Worm (Caenorhabditis elegans): ENCODE measurements around the gene W01B6.8.

ce11 chrIV:10036966-10037365 is 47.2 kb downstream of the W01B6.8 start, which contains the start of gene F44D12.10:
- TF ChIP-seq nhr-25 (tag; optimal IDR thresholded peaks at IDR 0.05; ENCODE audit: borderline replicate concordance, insufficient read depth): no peak
- no peak for TF ChIP-seq lin-13 (GFP tag; optimal IDR thresholded peaks at IDR 0.05)
- no peak for TF ChIP-seq pha-4 (GFP tag; IDR thresholded peaks at IDR 0.05)
- TF ChIP-seq pha-4 (tag; optimal IDR thresholded peaks at IDR 0.05): no peak
- TF ChIP-seq nhr-76 (tag; optimal IDR thresholded peaks at IDR 0.05): no peak
- no peak for TF ChIP-seq snpc-4 (tag; optimal IDR thresholded peaks at IDR 0.05)
- TF ChIP-seq mxl-2 (GFP tag; conservative IDR thresholded peaks at IDR 0.05): no peak
- TF ChIP-seq zag-1 (tag; optimal IDR thresholded peaks at IDR 0.05): no peak
- TF ChIP-seq nhr-48 (tag; optimal IDR thresholded peaks at IDR 0.05): no peak
- TF ChIP-seq pqm-1 (tag; optimal IDR thresholded peaks at IDR 0.05): no peak
